Fruit fly (Drosophila melanogaster) whole organism, prepupa: ENCODE data around the gene CG32473.
A peak's percentile ranks its signal among the peaks of the same experiment; 100 is the strongest.

Experiments used
- Blimp-1 ChIP-seq: fragments of 200-800 bp; sonication (Bioruptor generic); optimal IDR thresholded peaks from 3 replicates; lab custom pipeline; 2017; ENCODE audit warnings: missing biosample characterization, missing genetic modification characterization, mild to moderate bottlenecking, moderate library complexity, missing genetic modification reagents
- CG10631 ChIP-seq: fragments of 200-800 bp; sonication (Bioruptor generic); optimal IDR thresholded peaks from 2 replicates; lab custom pipeline; 2016; ENCODE audit warnings: missing biosample characterization, missing genetic modification characterization
- CG10669 ChIP-seq: fragments of 200-800 bp; sonication (Bioruptor generic); optimal IDR thresholded peaks from 3 replicates; lab custom pipeline; 2018; ENCODE audit warnings: missing biosample characterization, mild to moderate bottlenecking, missing genetic modification characterization, moderate library complexity
- CG11294 ChIP-seq: fragments of 200-800 bp; sonication (Bioruptor generic); IDR thresholded peaks from 2 replicates; pipeline ENCODE4 v1.3.6; 2022; ENCODE audit warnings: missing biosample characterization, missing genetic modification characterization
- CG11902 ChIP-seq: fragments of 200-800 bp; sonication (Bioruptor generic); optimal IDR thresholded peaks from 3 replicates; lab custom pipeline; 2016; ENCODE audit warnings: missing biosample characterization, missing genetic modification characterization
- CG15336 ChIP-seq: fragments of 200-800 bp; sonication (Bioruptor generic); IDR thresholded peaks from 2 replicates; pipeline ENCODE4 v1.3.6; 2022; ENCODE audit warnings: missing biosample characterization, missing genetic modification characterization
- CG1621 ChIP-seq: fragments of 200-800 bp; sonication (Bioruptor generic); optimal IDR thresholded peaks from 3 replicates; lab custom pipeline; 2018; ENCODE audit warnings: missing biosample characterization, mild to moderate bottlenecking, missing genetic modification characterization
- CG3032 ChIP-seq: fragments of 200-800 bp; optimal IDR thresholded peaks from 2 replicates; lab custom pipeline; 2019; ENCODE audit warnings: missing biosample characterization, mild to moderate bottlenecking, missing genetic modification characterization, moderate library complexity
- CG3919 ChIP-seq: fragments of 200-800 bp; sonication (Bioruptor generic); optimal IDR thresholded peaks from 3 replicates; lab custom pipeline; 2016; ENCODE audit warnings: missing biosample characterization, missing genetic modification characterization
- CG4318 ChIP-seq: fragments of 200-800 bp; sonication (Bioruptor generic); optimal IDR thresholded peaks from 3 replicates; lab custom pipeline; 2017; ENCODE audit warnings: missing biosample characterization, mild to moderate bottlenecking, missing genetic modification characterization
- CG6163 ChIP-seq: fragments of 200-800 bp; sonication (Bioruptor generic); IDR thresholded peaks from 3 replicates; pipeline ENCODE4 v1.3.6; 2022; ENCODE audit warnings: missing biosample characterization, missing genetic modification characterization
- CG6276 ChIP-seq: fragments of 200-800 bp; sonication (Bioruptor generic); optimal IDR thresholded peaks from 2 replicates; lab custom pipeline; 2017; ENCODE audit warnings: missing biosample characterization, mild to moderate bottlenecking, missing genetic modification characterization
- CG6792 ChIP-seq: fragments of 200-800 bp; sonication (Bioruptor generic); optimal IDR thresholded peaks from 3 replicates; lab custom pipeline; 2016; ENCODE audit warnings: missing biosample characterization, missing genetic modification characterization
- CG6808 ChIP-seq: fragments of 200-800 bp; sonication (Bioruptor generic); optimal IDR thresholded peaks from 3 replicates; lab custom pipeline; 2017; ENCODE audit warnings: missing biosample characterization, missing genetic modification characterization, mild to moderate bottlenecking, moderate library complexity, missing genetic modification reagents
- CG6854 ChIP-seq: fragments of 200-800 bp; sonication (Bioruptor generic); optimal IDR thresholded peaks from 2 replicates; lab custom pipeline; 2017; ENCODE audit warnings: missing biosample characterization, mild to moderate bottlenecking, missing genetic modification characterization
- CG8119 ChIP-seq: fragments of 200-800 bp; sonication (Bioruptor generic); IDR thresholded peaks from 3 replicates; pipeline ENCODE4 v1.3.6; 2022; ENCODE audit warnings: missing biosample characterization, missing genetic modification characterization
- Eip75B ChIP-seq: fragments of 200-800 bp; sonication (Bioruptor generic); optimal IDR thresholded peaks from 3 replicates; lab custom pipeline; 2016; ENCODE audit warnings: missing biosample characterization, missing genetic modification characterization
- Eip78C ChIP-seq: fragments of 200-800 bp; sonication (Bioruptor generic); peaks from one replicate; lab custom pipeline; 2016; ENCODE audit warnings: missing biosample characterization, missing genetic modification characterization
- Ets96B ChIP-seq: fragments of 200-800 bp; optimal IDR thresholded peaks from 2 replicates; lab custom pipeline; 2019; ENCODE audit warnings: missing biosample characterization, mild to moderate bottlenecking, missing genetic modification characterization, moderate library complexity
- Hr38 ChIP-seq: sonication (Bioruptor generic); optimal IDR thresholded peaks from 2 replicates; lab custom pipeline; 2016; ENCODE audit warnings: missing biosample characterization, missing genetic modification characterization
- Lpt ChIP-seq: fragments of 200-800 bp; sonication (Bioruptor generic); optimal IDR thresholded peaks from 3 replicates; lab custom pipeline; 2016; ENCODE audit warnings: missing biosample characterization, missing genetic modification characterization
- Met ChIP-seq: fragments of 200-800 bp; sonication (Bioruptor generic); optimal IDR thresholded peaks from 3 replicates; lab custom pipeline; 2016; ENCODE audit warnings: missing biosample characterization, missing genetic modification characterization
- Sox14 ChIP-seq: fragments of 200-800 bp; sonication (Bioruptor generic); optimal IDR thresholded peaks from 3 replicates; lab custom pipeline; 2016; ENCODE audit warnings: missing biosample characterization, missing genetic modification characterization
- Sox15 ChIP-seq: fragments of 200-800 bp; sonication (Bioruptor generic); optimal IDR thresholded peaks from 3 replicates; lab custom pipeline; 2016; ENCODE audit warnings: missing biosample characterization, missing genetic modification characterization
- achi ChIP-seq: fragments of 200-800 bp; sonication (Bioruptor generic); optimal IDR thresholded peaks from 3 replicates; lab custom pipeline; 2016; ENCODE audit warnings: missing biosample characterization, missing genetic modification characterization
- acj6 ChIP-seq: fragments of 200-800 bp; sonication (Bioruptor generic); optimal IDR thresholded peaks from 3 replicates; lab custom pipeline; 2016; ENCODE audit warnings: missing biosample characterization, missing genetic modification characterization
- dac ChIP-seq: fragments of 200-800 bp; sonication (Bioruptor generic); optimal IDR thresholded peaks from 2 replicates; lab custom pipeline; 2017; ENCODE audit warnings: missing biosample characterization, mild to moderate bottlenecking, missing genetic modification characterization
- dsx ChIP-seq: fragments of 200-800 bp; optimal IDR thresholded peaks from 3 replicates; lab custom pipeline; 2019; ENCODE audit warnings: missing biosample characterization, mild to moderate bottlenecking, missing genetic modification characterization, moderate library complexity; ENCODE audit not compliant: poor library complexity, severe bottlenecking
- fd59A ChIP-seq: fragments of 200-800 bp; sonication (Bioruptor generic); optimal IDR thresholded peaks from 2 replicates; lab custom pipeline; 2017; ENCODE audit warnings: missing biosample characterization, mild to moderate bottlenecking, missing genetic modification characterization, missing genetic modification reagents
- fd85E ChIP-seq: fragments of 200-800 bp; sonication (Bioruptor generic); optimal IDR thresholded peaks from 3 replicates; lab custom pipeline; 2016; ENCODE audit warnings: missing biosample characterization, missing genetic modification characterization
- fkh ChIP-seq: fragments of 200-800 bp; sonication (Bioruptor generic); optimal IDR thresholded peaks from 3 replicates; lab custom pipeline; 2017; ENCODE audit warnings: missing biosample characterization, mild to moderate bottlenecking, missing genetic modification characterization, moderate library complexity
- net ChIP-seq: fragments of 200-800 bp; sonication (Bioruptor generic); optimal IDR thresholded peaks from 3 replicates; lab custom pipeline; 2016; ENCODE audit warnings: missing biosample characterization, missing genetic modification characterization
- pdm3 ChIP-seq: fragments of 200-800 bp; sonication (Bioruptor generic); optimal IDR thresholded peaks from 3 replicates; lab custom pipeline; 2016; ENCODE audit warnings: missing biosample characterization, missing genetic modification characterization
- ss ChIP-seq, 2 experiments: fragments of 200-800 bp; sonication (Bioruptor generic); optimal IDR thresholded peaks; 2 replicates in 1 of 2; 3 replicates in 1 of 2; lab custom pipeline; 2017 to 2018; ENCODE audit warnings: mild to moderate bottlenecking in 2 of 2, missing biosample characterization in 2 of 2, missing genetic modification characterization in 2 of 2, moderate library complexity in 1 of 2
- vri ChIP-seq: fragments of 200-800 bp; sonication (Bioruptor generic); optimal IDR thresholded peaks from 3 replicates; lab custom pipeline; 2016; ENCODE audit warnings: missing biosample characterization, mild to moderate bottlenecking, missing genetic modification characterization

The CG32473 gene

dm6 chr3R:13293148-13293756 is 9.2 kb upstream of the CG32473 start, which contains the start of gene wntD:
wntD (minus strand) TSS chr3R:13293198.
- TF ChIP-seq fd59A (no peak), CG3919 (GFP tag; lab: Kevin White, UChicago) (no peak), Sox15 (GFP tag; lab: Kevin White, UChicago) (no peak), Lpt (no peak), CG6792 (GFP tag; lab: Kevin White, UChicago) (no peak), CG8119 (GFP tag; lab: Robert Waterston, UW) (no peak), CG11294 (GFP tag; lab: Robert Waterston, UW) (no peak), Sox14 (no peak), CG10669 (GFP tag; lab: Kevin White, UChicago) (no peak), CG6163 (GFP tag; lab: Robert Waterston, UW) (no peak), CG6276 (GFP tag; lab: Kevin White, UChicago) (no peak), CG4318 (GFP tag; lab: Kevin White, UChicago) (no peak), Hr38 (GFP tag; lab: Kevin White, UChicago) (no peak), fd85E (GFP tag; lab: Kevin White, UChicago) (no peak), fkh (no peak), Eip78C (GFP tag; lab: Kevin White, UChicago) (no peak), achi (GFP tag; lab: Kevin White, UChicago) (no peak), CG6854 (no peak), pdm3 (GFP tag; lab: Kevin White, UChicago) (no peak), CG10631 (GFP tag; lab: Kevin White, UChicago) (no peak)

dm6 chr3R:13294461-13294860 is 8.0 kb upstream of the CG32473 start, which contains the start of gene CG8773:
CG8773 (plus strand) TSS chr3R:13294748.
- no peak for TF ChIP-seq CG10631 (GFP tag; lab: Kevin White, UChicago)
- peak; percentile 19 for TF ChIP-seq vri

dm6 chr3R:13298114-13298818 is 4.2 kb upstream of the CG32473 start, which contains the start of gene CG8774:
CG8774 (plus strand) TSS chr3R:13298768.
- TF ChIP-seq fkh (no peak), acj6 (GFP tag; lab: Kevin White, UChicago) (no peak), CG15336 (GFP tag; lab: Robert Waterston, UW) (no peak), CG1621 (tag; lab: Kevin White, UChicago) (no peak), CG10631 (GFP tag; lab: Kevin White, UChicago) (no peak), Ets96B (tag; lab: Kevin White, UChicago) (no peak), Blimp-1 (GFP tag; lab: Kevin White, UChicago) (no peak), CG6808 (GFP tag; lab: Kevin White, UChicago) (no peak), ss (GFP tag; optimal IDR thresholded peaks at IDR 0.05; lab: Kevin White, UChicago) (no peak), CG6163 (GFP tag; lab: Robert Waterston, UW) (no peak), CG11902 (GFP tag; lab: Kevin White, UChicago) (no peak)
- TF ChIP-seq, all 60 proteins: peak for 0

dm6 chr3R:13303126-13303525 is 678 bp downstream of the CG32473 start, which contains the start of gene CG43208:
CG43208 (plus strand) TSS chr3R:13303426.
- TF ChIP-seq dsx, result no peak
- no peak for TF ChIP-seq CG3919 (GFP tag; lab: Kevin White, UChicago)
- TF ChIP-seq Hr38 (GFP tag; lab: Kevin White, UChicago), result no peak
- TF ChIP-seq CG6854, result no peak
- TF ChIP-seq fd59A, result no peak
- no peak for TF ChIP-seq Eip75B (GFP tag; lab: Kevin White, UChicago)
- no peak for TF ChIP-seq dac (GFP tag; lab: Kevin White, UChicago)
- TF ChIP-seq CG11902 (GFP tag; lab: Kevin White, UChicago), result no peak
- TF ChIP-seq CG6276 (GFP tag; lab: Kevin White, UChicago), result no peak
- no peak for TF ChIP-seq Eip78C (GFP tag; lab: Kevin White, UChicago)
- TF ChIP-seq vri, result no peak
- no peak for TF ChIP-seq CG1621 (tag; lab: Kevin White, UChicago)
- TF ChIP-seq CG6808 (GFP tag; lab: Kevin White, UChicago), result no peak
- TF ChIP-seq net (GFP tag; lab: Kevin White, UChicago), result no peak
- no peak for TF ChIP-seq Ets96B (tag; lab: Kevin White, UChicago)
- TF ChIP-seq CG4318 (GFP tag; lab: Kevin White, UChicago), result no peak
- TF ChIP-seq Met (GFP tag; lab: Kevin White, UChicago), result no peak
- TF ChIP-seq CG3032, result no peak
- TF ChIP-seq, all 60 proteins: peak for 0
